Worm (Caenorhabditis elegans): ENCODE results near the gene F54D5.9.

F54D5.9 gene

DNA sequence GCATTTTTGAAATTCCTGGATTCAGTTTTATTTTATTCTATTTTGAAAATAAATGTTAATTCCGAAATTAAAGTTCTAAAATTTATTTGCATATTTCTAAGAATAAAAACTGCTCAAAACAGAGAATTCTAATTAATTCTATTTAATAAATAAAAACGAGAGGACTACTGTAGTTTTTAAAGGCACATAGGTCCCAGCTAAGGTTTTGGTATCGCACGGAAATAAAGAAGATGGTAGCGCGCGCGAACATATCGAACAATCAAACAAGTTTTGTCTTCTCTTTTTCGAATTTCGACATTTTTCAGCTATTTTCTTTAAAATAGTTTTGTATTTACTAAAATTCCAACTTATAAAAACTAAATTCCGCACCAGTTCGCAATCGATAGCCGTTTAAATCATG is 33.2 kb upstream of the F54D5.9 start (continued):
- TF ChIP-seq lin-26 (GFP tag; IDR thresholded peaks at IDR 0.05) (no peak), T26A5.8 (tag; optimal IDR thresholded peaks at IDR 0.05) (no peak), ekl-4 (GFP tag; IDR thresholded peaks at IDR 0.05) (peak; percentile 75), snpc-1.3 (tag; optimal IDR thresholded peaks at IDR 0.05; ENCODE audit: insufficient read depth) (peak; percentile 47), tbx-9 (tag; optimal IDR thresholded peaks at IDR 0.05; ENCODE audit: borderline replicate concordance) (no peak), hlh-26 (GFP tag; conservative IDR thresholded peaks at IDR 0.05) (no peak), dpl-1 (GFP tag; optimal IDR thresholded peaks at IDR 0.05) (peak; percentile 89), D2030.7 (GFP tag; IDR thresholded peaks at IDR 0.05) (peak; percentile 94), Y56A3A.18 (GFP tag; IDR thresholded peaks at IDR 0.05) (no peak), pha-4 (tag; optimal IDR thresholded peaks at IDR 0.05) (no peak), tbp1 (GFP tag; optimal IDR thresholded peaks at IDR 0.05) (peak; percentile 60), T07F8.4 (tag; optimal IDR thresholded peaks at IDR 0.05) (no peak), repo-1 (tag; optimal IDR thresholded peaks at IDR 0.05) (no peak), unc-62 (GFP tag; optimal IDR thresholded peaks at IDR 0.05) (no peak), ztf-3 (GFP tag; optimal IDR thresholded peaks at IDR 0.05) (no peak), dpff-1 (tag; optimal IDR thresholded peaks at IDR 0.05) (no peak), ztf-6 (GFP tag; IDR thresholded peaks at IDR 0.05) (no peak), mel-28 (tag; optimal IDR thresholded peaks at IDR 0.05; ENCODE audit: borderline replicate concordance) (no peak), Y53G8AR.9 (GFP tag; conservative IDR thresholded peaks at IDR 0.05) (no peak), mes-4 (tag; optimal IDR thresholded peaks at IDR 0.05) (no peak), die-1 (tag; optimal IDR thresholded peaks at IDR 0.05) (no peak), nhr-80 (tag; optimal IDR thresholded peaks at IDR 0.05) (no peak), ceh-79 (tag; optimal IDR thresholded peaks at IDR 0.05) (no peak), madf-10 (tag; optimal IDR thresholded peaks at IDR 0.05) (no peak), him-1 (tag; optimal IDR thresholded peaks at IDR 0.05) (peak; percentile 37), somi-1 (GFP tag; optimal IDR thresholded peaks at IDR 0.05) (no peak), Y67H2A.10 (GFP tag; conservative IDR thresholded peaks at IDR 0.05) (no peak), zfh-2 (GFP tag; conservative IDR thresholded peaks at IDR 0.05) (no peak), rcor-1 (GFP tag; IDR thresholded peaks at IDR 0.05) (peak; percentile 73), ceh-27 (GFP tag; optimal IDR thresholded peaks at IDR 0.05) (no peak), lin-40 (tag; optimal IDR thresholded peaks at IDR 0.05) (no peak), F33H1.4 (GFP tag; IDR thresholded peaks at IDR 0.05) (peak; percentile 96), lsl-1 (GFP tag; optimal IDR thresholded peaks at IDR 0.05) (peak; percentile 99), ceh-91 (GFP tag; IDR thresholded peaks at IDR 0.05) (peak; percentile 95), pbrm-1 (GFP tag; IDR thresholded peaks at IDR 0.05) (0 out of 2 replicates have a peak, but pooled peaks have one; percentile 21), madf-6 (GFP tag; IDR thresholded peaks at IDR 0.05) (peak; percentile 99), hmg-1.2 (GFP tag; IDR thresholded peaks at IDR 0.05) (peak; percentile 45; the same call in 1 of the 2 replicates), efl-1 (GFP tag; optimal IDR thresholded peaks at IDR 0.05) (peak; percentile 97), C06A6.2 (GFP tag; conservative IDR thresholded peaks at IDR 0.05) (no peak)

ce11 chrII:11577397-11577796 is 32.8 kb upstream of the F54D5.9 start, which contains the start of gene pcs-1:
Gene pcs-1, minus strand, starts transcription at chrII:11577740.
- TF ChIP-seq nhr-80 (tag; optimal IDR thresholded peaks at IDR 0.05) (peak; percentile 7), bed-2 (GFP tag; IDR thresholded peaks at IDR 0.05) (no peak)
